Worm (Caenorhabditis elegans): ENCODE results near the gene F42A10.7.

DNA sequence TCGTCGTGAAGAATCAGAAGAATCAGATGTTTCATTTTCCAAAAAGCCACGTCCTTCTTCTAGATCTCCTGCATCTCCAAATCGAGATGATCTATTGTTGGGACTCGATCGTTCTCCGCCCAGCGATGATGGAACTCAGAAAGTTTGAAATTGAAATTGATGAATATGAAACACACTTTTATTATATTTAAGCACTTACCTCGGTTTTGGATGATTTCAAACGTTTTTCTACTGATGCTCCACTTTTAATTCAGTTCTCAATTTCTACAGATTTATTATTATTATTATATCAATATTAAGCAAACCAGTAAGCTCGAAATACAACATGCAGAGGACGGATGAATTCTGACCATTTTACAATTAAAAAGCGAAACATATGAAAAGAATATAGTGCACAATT, 23.9 kb downstream of the F42A10.7 start:
- no peak for TF ChIP-seq ama-1 (optimal IDR thresholded peaks at IDR 0.05)
- TF ChIP-seq aly-1 (tag; optimal IDR thresholded peaks at IDR 0.05): no peak
- no peak for TF ChIP-seq B0310.2 (tag; optimal IDR thresholded peaks at IDR 0.05)
- no peak for TF ChIP-seq tbx-37 (GFP tag; conservative IDR thresholded peaks at IDR 0.05)
- TF ChIP-seq flt-1 (GFP tag; IDR thresholded peaks at IDR 0.05): no peak
- TF ChIP-seq hmg-4 (GFP tag; optimal IDR thresholded peaks at IDR 0.05): no peak
- TF ChIP-seq sea-1 (GFP tag; conservative IDR thresholded peaks at IDR 0.05): no peak
- no peak for TF ChIP-seq hnd-1 (tag; optimal IDR thresholded peaks at IDR 0.05)
- no peak for TF ChIP-seq pes-1 (GFP tag; IDR thresholded peaks at IDR 0.05)
- no peak for TF ChIP-seq ets-7 (tag; optimal IDR thresholded peaks at IDR 0.05)
- no peak for TF ChIP-seq scrt-1 (GFP tag; IDR thresholded peaks at IDR 0.05)
